Worm (Caenorhabditis elegans) whole organism, late embryonic: ENCODE results near the gene F49H12.4.

Experiments used
- T23F11.4 ChIP-seq: fragments of 200-800 bp; sonication (Bioruptor generic); optimal IDR thresholded peaks from 2 replicates; lab custom pipeline; 2018; ENCODE audit warnings: mild to moderate bottlenecking, missing genetic modification characterization, missing compliant biosample characterization
- ceh-30 ChIP-seq: fragments of 150-350 bp; optimal IDR thresholded peaks from 2 replicates; lab custom pipeline; 2014; ENCODE audit warnings: missing biosample characterization, missing genetic modification characterization
- ceh-6 ChIP-seq: fragments of 200-800 bp; sonication (Bioruptor generic); optimal IDR thresholded peaks from 2 replicates; lab custom pipeline; 2018; ENCODE audit warnings: mild to moderate bottlenecking, missing genetic modification characterization, missing compliant biosample characterization
- hlh-15 ChIP-seq: sonication (generic microtip); optimal IDR thresholded peaks from 2 replicates; lab custom pipeline; 2016; ENCODE audit warnings: missing genetic modification characterization, missing compliant biosample characterization
- pha-4 ChIP-seq: fragments of 150-350 bp; optimal IDR thresholded peaks from 2 replicates; lab custom pipeline; 2018; ENCODE audit warnings: missing biosample characterization, missing genetic modification reagents, missing genetic modification characterization
- tbx-2 ChIP-seq: sonication (generic microtip); optimal IDR thresholded peaks from 2 replicates; lab custom pipeline; 2016; ENCODE audit warnings: missing genetic modification characterization, missing compliant biosample characterization
- zip-5 ChIP-seq: sonication (generic microtip); optimal IDR thresholded peaks from 2 replicates; lab custom pipeline; 2016; ENCODE audit warnings: missing genetic modification characterization, missing compliant biosample characterization
- ztf-16 ChIP-seq: sonication (generic microtip); optimal IDR thresholded peaks from 2 replicates; lab custom pipeline; 2017; ENCODE audit warnings: missing genetic modification characterization, missing compliant biosample characterization

DNA sequence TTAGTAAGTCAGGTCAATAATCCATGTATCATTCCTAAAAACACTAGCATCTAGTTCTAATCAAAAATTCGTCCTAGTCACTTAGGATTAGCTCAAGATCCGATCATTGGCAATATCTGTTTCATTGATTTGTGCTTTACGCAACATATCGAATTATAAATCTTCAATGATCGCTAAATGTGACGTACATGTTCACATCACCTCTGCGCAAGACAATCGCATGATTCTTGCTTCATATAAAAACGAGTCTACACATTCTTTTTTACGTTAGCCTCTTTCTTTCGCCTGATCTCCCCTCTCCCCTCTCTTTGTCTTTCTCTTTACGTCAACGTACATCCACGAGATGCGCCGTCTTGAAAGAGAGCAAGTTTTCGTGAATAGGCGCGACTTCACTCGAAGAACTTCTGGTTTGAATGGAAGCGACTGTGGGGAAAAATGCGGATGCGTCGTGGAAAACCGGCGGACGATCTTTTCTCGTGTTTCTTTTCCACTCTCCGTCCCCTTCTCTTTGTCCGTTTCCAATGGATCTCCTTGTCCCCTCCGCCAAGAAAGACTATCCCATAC lies 36.8 kb downstream of the F49H12.4 start:
- no peak for TF ChIP-seq ztf-16 (tag; lab: Kevin White, UChicago)
- TF ChIP-seq ceh-6 (GFP tag; lab: Kevin White, UChicago) = no peak
- TF ChIP-seq pha-4 (tag; lab: Kevin White, UChicago) = no peak
- no peak for TF ChIP-seq T23F11.4
- TF ChIP-seq hlh-15 (tag; lab: Kevin White, UChicago) = no peak
- no peak for TF ChIP-seq ceh-30 (tag; lab: Kevin White, UChicago)
- TF ChIP-seq zip-5 (tag; lab: Kevin White, UChicago) = no peak
- no peak for TF ChIP-seq tbx-2
